Worm (Caenorhabditis elegans) whole organism, young adult: ENCODE data around the gene C27B7.2.

Source experiments
- C17E4.6 ChIP-seq: fragments of 200-800 bp; sonication (Bioruptor generic); IDR thresholded peaks from 2 replicates; pipeline ENCODE4 v1.3.6; 2022; ENCODE audit warnings: missing genetic modification reagents, missing genetic modification characterization, missing compliant biosample characterization
- F33H1.4 ChIP-seq: fragments of 200-800 bp; sonication (Bioruptor generic); IDR thresholded peaks from 2 replicates; pipeline ENCODE4 v1.3.6; 2022; ENCODE audit warnings: missing genetic modification reagents, missing genetic modification characterization, missing compliant biosample characterization
- F55B11.4 ChIP-seq: sonication (generic microtip); optimal IDR thresholded peaks from 2 replicates; lab custom pipeline; 2016; ENCODE audit warnings: missing compliant biosample characterization, missing genetic modification characterization, borderline replicate concordance; ENCODE audit not compliant: insufficient read depth
- Y79H2A.3 ChIP-seq: fragments of 200-800 bp; sonication (Bioruptor generic); conservative IDR thresholded peaks from 2 replicates; pipeline ENCODE4 v1.3.6; 2022; ENCODE audit warnings: missing genetic modification reagents, missing genetic modification characterization, missing compliant biosample characterization
- ZK185.1 ChIP-seq: sonication (generic microtip); optimal IDR thresholded peaks from 2 replicates; lab custom pipeline; 2016; ENCODE audit warnings: mild to moderate bottlenecking, missing genetic modification characterization, missing compliant biosample characterization; ENCODE audit not compliant: poor library complexity, severe bottlenecking
- akir-1 ChIP-seq: fragments of 200-800 bp; sonication (Bioruptor generic); optimal IDR thresholded peaks from 2 replicates; lab custom pipeline; 2018; ENCODE audit warnings: mild to moderate bottlenecking, missing genetic modification characterization, moderate library complexity, missing compliant biosample characterization
- attf-5 ChIP-seq: fragments of 200-800 bp; sonication (Bioruptor generic); optimal IDR thresholded peaks from 2 replicates; lab custom pipeline; 2018; ENCODE audit warnings: mild to moderate bottlenecking, missing genetic modification characterization, missing compliant biosample characterization
- cebp-1 ChIP-seq, 2 experiments: fragments of 200-800 bp in 1 of 2; sonication (Bioruptor generic) in 1 of 2; sonication (generic microtip) in 1 of 2; IDR thresholded peaks in 1 of 2; optimal IDR thresholded peaks in 1 of 2; 2 replicates each; pipeline versions ENCODE4 v1.3.6 to Lab custom; 2017 to 2022; ENCODE audit warnings: missing compliant biosample characterization in 2 of 2, missing genetic modification characterization in 2 of 2, mild to moderate bottlenecking in 1 of 2, missing genetic modification reagents in 1 of 2, moderate library complexity in 1 of 2
- cebp-2 ChIP-seq: fragments of 200-800 bp; sonication (Bioruptor generic); IDR thresholded peaks from 2 replicates; pipeline ENCODE4 v1.3.6; 2022; ENCODE audit warnings: missing genetic modification characterization, missing compliant biosample characterization
- ceh-100 ChIP-seq: fragments of 200-800 bp; sonication (Bioruptor generic); IDR thresholded peaks from 2 replicates; pipeline ENCODE4 v1.3.6; 2022; ENCODE audit warnings: missing genetic modification reagents, missing genetic modification characterization, missing compliant biosample characterization
- ceh-27 ChIP-seq: fragments of 200-800 bp; sonication (Bioruptor generic); optimal IDR thresholded peaks from 2 replicates; lab custom pipeline; 2018; ENCODE audit warnings: mild to moderate bottlenecking, missing genetic modification characterization, moderate library complexity, missing compliant biosample characterization
- ceh-58 ChIP-seq: fragments of 200-800 bp; sonication (Bioruptor generic); IDR thresholded peaks from 2 replicates; pipeline ENCODE4 v1.3.6; 2022; ENCODE audit warnings: missing genetic modification characterization, missing compliant biosample characterization
- ceh-79 ChIP-seq: sonication (generic microtip); optimal IDR thresholded peaks from 2 replicates; lab custom pipeline; 2017; ENCODE audit warnings: mild to moderate bottlenecking, missing genetic modification characterization, missing compliant biosample characterization
- dox-1 ChIP-seq: fragments of 200-800 bp; sonication (Bioruptor generic); IDR thresholded peaks from 2 replicates; pipeline ENCODE4 v1.3.6; 2022; ENCODE audit warnings: missing genetic modification reagents, missing genetic modification characterization, missing compliant biosample characterization
- dpl-1 ChIP-seq: fragments of 150-350 bp; optimal IDR thresholded peaks from 2 replicates; lab custom pipeline; 2014; ENCODE audit warnings: missing biosample characterization, missing genetic modification reagents, missing genetic modification characterization
- efl-1 ChIP-seq: fragments of 150-350 bp; optimal IDR thresholded peaks from 2 replicates; lab custom pipeline; 2014; ENCODE audit warnings: missing biosample characterization, missing genetic modification reagents, missing genetic modification characterization
- him-1 ChIP-seq: sonication (generic microtip); optimal IDR thresholded peaks from 2 replicates; lab custom pipeline; 2016; ENCODE audit warnings: missing genotype, missing genetic modification reagents, missing genetic modification characterization, missing compliant biosample characterization
- hlh-12 ChIP-seq: sonication (generic microtip); optimal IDR thresholded peaks from 2 replicates; lab custom pipeline; 2016; ENCODE audit warnings: missing genetic modification characterization, missing compliant biosample characterization
- hmg-1.2 ChIP-seq: fragments of 200-800 bp; sonication (Bioruptor generic); IDR thresholded peaks from 2 replicates; pipeline ENCODE4 v1.3.6; 2022; ENCODE audit warnings: missing genetic modification reagents, missing genetic modification characterization, missing compliant biosample characterization
- lag-1 ChIP-seq: fragments of 200-800 bp; sonication (Bioruptor generic); IDR thresholded peaks from 2 replicates; pipeline ENCODE4 v1.3.6; 2022; ENCODE audit warnings: missing genetic modification reagents, missing genetic modification characterization, missing compliant biosample characterization
- let-526 ChIP-seq: fragments of 200-800 bp; sonication (Bioruptor generic); IDR thresholded peaks from 2 replicates; pipeline ENCODE4 v1.3.6; 2022; ENCODE audit warnings: missing genetic modification reagents, missing genetic modification characterization, missing compliant biosample characterization
- lin-26 ChIP-seq: fragments of 200-800 bp; sonication (Bioruptor generic); IDR thresholded peaks from 2 replicates; pipeline ENCODE4 v1.3.6; 2022; ENCODE audit warnings: missing genetic modification reagents, missing genetic modification characterization, missing compliant biosample characterization
- lin-35 ChIP-seq, 3 experiments: fragments of 150-350 bp in 2 of 3; sonication (generic microtip) in 1 of 3; optimal IDR thresholded peaks; 2 replicates each; lab custom pipeline; 2014 to 2018; ENCODE audit warnings: missing biosample characterization in 3 of 3, missing genetic modification characterization in 3 of 3, missing genetic modification reagents in 3 of 3
- lin-40 ChIP-seq: sonication (generic microtip); optimal IDR thresholded peaks from 2 replicates; lab custom pipeline; 2016; ENCODE audit warnings: missing genetic modification characterization, mild to moderate bottlenecking, missing compliant biosample characterization, missing genotype, missing genetic modification reagents
- lsl-1 ChIP-seq: fragments of 200-800 bp; sonication (Bioruptor generic); optimal IDR thresholded peaks from 2 replicates; lab custom pipeline; 2018; ENCODE audit warnings: mild to moderate bottlenecking, missing genetic modification characterization, moderate library complexity, missing compliant biosample characterization
- madf-8 ChIP-seq: fragments of 200-800 bp; sonication (Bioruptor generic); conservative IDR thresholded peaks from 2 replicates; pipeline ENCODE4 v1.3.6; 2022; ENCODE audit warnings: missing genetic modification reagents, missing genetic modification characterization, missing compliant biosample characterization
- nhr-120 ChIP-seq: fragments of 200-800 bp; sonication (Bioruptor generic); IDR thresholded peaks from 2 replicates; pipeline ENCODE4 v1.3.6; 2022; ENCODE audit warnings: missing genetic modification characterization, missing compliant biosample characterization
- nhr-80 ChIP-seq: sonication (generic microtip); optimal IDR thresholded peaks from 2 replicates; lab custom pipeline; 2016; ENCODE audit warnings: missing genetic modification characterization, missing compliant biosample characterization
- nhr-90 ChIP-seq: sonication (generic microtip); optimal IDR thresholded peaks from 2 replicates; lab custom pipeline; 2016; ENCODE audit warnings: missing genotype, mild to moderate bottlenecking, missing genetic modification characterization, missing compliant biosample characterization
- pbrm-1 ChIP-seq: fragments of 200-800 bp; sonication (Bioruptor generic); IDR thresholded peaks from 2 replicates; pipeline ENCODE4 v1.3.6; 2022; ENCODE audit warnings: missing genetic modification reagents, missing genetic modification characterization, missing compliant biosample characterization
- somi-1 ChIP-seq: fragments of 200-800 bp; sonication (Bioruptor generic); optimal IDR thresholded peaks from 2 replicates; lab custom pipeline; 2018; ENCODE audit warnings: mild to moderate bottlenecking, missing genetic modification characterization, missing compliant biosample characterization
- tbx-9 ChIP-seq: sonication (generic microtip); optimal IDR thresholded peaks from 2 replicates; lab custom pipeline; 2016; ENCODE audit warnings: borderline replicate concordance, missing genetic modification characterization, inconsistent platforms, missing compliant biosample characterization
- tlf-1 ChIP-seq: fragments of 200-800 bp; sonication (Bioruptor generic); optimal IDR thresholded peaks from 2 replicates; lab custom pipeline; 2018; ENCODE audit warnings: mild to moderate bottlenecking, missing genetic modification characterization, missing compliant biosample characterization
- ztf-28 ChIP-seq: fragments of 200-800 bp; sonication (Bioruptor generic); IDR thresholded peaks from 2 replicates; pipeline ENCODE4 v1.3.6; 2022; ENCODE audit warnings: missing genetic modification reagents, missing genetic modification characterization, missing compliant biosample characterization

Gene C27B7.2

ce11 chrIV:8920284-8920806 is 27.7 kb downstream of the C27B7.2 start:
- TF ChIP-seq Y79H2A.3 (GFP tag; lab: Robert Waterston, UW): no peak
- peak; percentile 20; the same call in 1 of the 2 replicates for TF ChIP-seq hmg-1.2 (GFP tag; lab: Robert Waterston, UW)
- TF ChIP-seq, all 124 proteins: peak for 1

ce11 chrIV:8921166-8921565 is 28.5 kb downstream of the C27B7.2 start:
- TF ChIP-seq ceh-79 (tag; lab: Kevin White, UChicago) (no peak), ceh-100 (GFP tag; lab: Robert Waterston, UW) (no peak), nhr-80 (no peak), pbrm-1 (GFP tag; lab: Robert Waterston, UW) (no peak), somi-1 (GFP tag; lab: Kevin White, UChicago) (no peak)

ce11 chrIV:8921956-8922355 is 29.3 kb downstream of the C27B7.2 start, which contains the start of gene D1046.16:
TSS of gene D1046.16 (plus strand) at chrIV:8922150.
- no peak for TF ChIP-seq let-526 (GFP tag; lab: Robert Waterston, UW)
- 0 out of 2 replicates have a peak, but pooled peaks have one; percentile 33 for TF ChIP-seq lin-26
- TF ChIP-seq cebp-1 (GFP tag; IDR thresholded peaks at IDR 0.05; lab: Robert Waterston, UW): no peak
- TF ChIP-seq cebp-1 (tag; optimal IDR thresholded peaks at IDR 0.05; lab: Kevin White, UChicago): peak; percentile 26
- no peak for TF ChIP-seq ceh-79 (tag; lab: Kevin White, UChicago)
- no peak for TF ChIP-seq tbx-9 (tag; lab: Kevin White, UChicago)
- no peak for TF ChIP-seq tlf-1 (GFP tag; lab: Kevin White, UChicago)
- no peak for TF ChIP-seq him-1 (tag; lab: Kevin White, UChicago)
- no peak for TF ChIP-seq lin-35 (GFP tag; optimal IDR thresholded peaks at IDR 0.05; lab: Kevin White, UChicago)
- no peak for TF ChIP-seq lsl-1 (GFP tag; lab: Kevin White, UChicago)
- TF ChIP-seq ceh-27 (GFP tag; lab: Kevin White, UChicago): peak; percentile 51
- TF ChIP-seq akir-1 (GFP tag; lab: Kevin White, UChicago): no peak
- TF ChIP-seq nhr-120: no peak
- TF ChIP-seq nhr-80: peak; percentile 69
- TF ChIP-seq attf-5 (GFP tag; lab: Kevin White, UChicago): peak; percentile 58
- no peak for TF ChIP-seq lin-40
- TF ChIP-seq nhr-90 (tag; lab: Kevin White, UChicago): no peak
- no peak for TF ChIP-seq ztf-28
- no peak for TF ChIP-seq C17E4.6 (GFP tag; lab: Robert Waterston, UW)
- TF ChIP-seq hmg-1.2 (GFP tag; lab: Robert Waterston, UW): peak; percentile 52; the same call in 1 of the 2 replicates
- no peak for TF ChIP-seq ceh-58 (GFP tag; lab: Robert Waterston, UW)
- TF ChIP-seq F55B11.4 (tag; lab: Kevin White, UChicago): no peak
- TF ChIP-seq ceh-100 (GFP tag; lab: Robert Waterston, UW): no peak
- no peak for TF ChIP-seq ZK185.1 (tag; lab: Kevin White, UChicago)
- 0 out of 2 replicates have a peak, but pooled peaks have one; percentile 53 for TF ChIP-seq dox-1 (GFP tag; lab: Robert Waterston, UW)
- TF ChIP-seq cebp-2 (GFP tag; lab: Robert Waterston, UW): no peak
- TF ChIP-seq dpl-1 (GFP tag; lab: Kevin White, UChicago): no peak
- no peak for TF ChIP-seq efl-1 (GFP tag; lab: Kevin White, UChicago)
- TF ChIP-seq lag-1: no peak
- TF ChIP-seq madf-8 (GFP tag; lab: Robert Waterston, UW): no peak
- no peak for TF ChIP-seq F33H1.4
- no peak for TF ChIP-seq hlh-12 (tag; lab: Kevin White, UChicago)
- TF ChIP-seq, all 124 proteins: peak for 7
